Worm (Caenorhabditis elegans) whole organism, early embryonic: ENCODE data around the gene W09C2.7.

Experiments used
- B0310.2 ChIP-seq: sonication (generic microtip); optimal IDR thresholded peaks from 2 replicates; lab custom pipeline; 2016; ENCODE audit warnings: mild to moderate bottlenecking, missing genetic modification characterization, missing compliant biosample characterization
- F13C5.2 ChIP-seq: sonication (generic microtip); optimal IDR thresholded peaks from 2 replicates; lab custom pipeline; 2017; ENCODE audit warnings: mild to moderate bottlenecking, missing genetic modification characterization, inconsistent platforms, missing compliant biosample characterization
- aly-1 ChIP-seq: sonication (generic microtip); optimal IDR thresholded peaks from 2 replicates; lab custom pipeline; 2016; ENCODE audit warnings: missing genetic modification characterization, missing compliant biosample characterization
- ama-1 ChIP-seq: fragments of 150-350 bp; optimal IDR thresholded peaks from 2 replicates; lab custom pipeline; 2014
- ceh-13 ChIP-seq: fragments of 200-800 bp; sonication (Bioruptor generic); optimal IDR thresholded peaks from 2 replicates; lab custom pipeline; 2018; ENCODE audit warnings: mild to moderate bottlenecking, missing genetic modification characterization, missing compliant biosample characterization
- ceh-36 ChIP-seq: sonication (generic microtip); optimal IDR thresholded peaks from 2 replicates; lab custom pipeline; 2016; ENCODE audit warnings: missing genetic modification characterization, inconsistent platforms, missing compliant biosample characterization
- ets-7 ChIP-seq: sonication (generic microtip); optimal IDR thresholded peaks from 2 replicates; lab custom pipeline; 2016; ENCODE audit warnings: missing genotype, missing genetic modification characterization, missing compliant biosample characterization
- flt-1 ChIP-seq: fragments of 200-800 bp; sonication (Bioruptor generic); IDR thresholded peaks from 2 replicates; pipeline ENCODE4 v1.3.6; 2022; ENCODE audit warnings: missing genetic modification characterization, missing compliant biosample characterization
- hmbx-1 ChIP-seq: sonication (generic microtip); optimal IDR thresholded peaks from 2 replicates; lab custom pipeline; 2016; ENCODE audit warnings: mild to moderate bottlenecking, missing genetic modification characterization, missing compliant biosample characterization
- hmg-4 ChIP-seq: fragments of 200-800 bp; sonication (Bioruptor generic); optimal IDR thresholded peaks from 2 replicates; lab custom pipeline; 2018; ENCODE audit warnings: mild to moderate bottlenecking, missing genetic modification characterization, missing compliant biosample characterization
- hnd-1 ChIP-seq: sonication (generic microtip); optimal IDR thresholded peaks from 2 replicates; lab custom pipeline; 2016; ENCODE audit warnings: missing genetic modification characterization, missing compliant biosample characterization
- pes-1 ChIP-seq: fragments of 200-800 bp; sonication (Bioruptor generic); IDR thresholded peaks from 2 replicates; pipeline ENCODE4 v1.3.6; 2022; ENCODE audit warnings: missing genetic modification reagents, missing genetic modification characterization, missing compliant biosample characterization
- scrt-1 ChIP-seq: fragments of 200-800 bp; sonication (Bioruptor generic); IDR thresholded peaks from 2 replicates; pipeline ENCODE4 v1.3.6; 2022; ENCODE audit warnings: missing genetic modification characterization, missing compliant biosample characterization
- sea-1 ChIP-seq: fragments of 200-800 bp; sonication (Bioruptor generic); conservative IDR thresholded peaks from 2 replicates; pipeline ENCODE4 v1.3.6; 2022; ENCODE audit warnings: missing genetic modification characterization, missing compliant biosample characterization
- tbx-11 ChIP-seq: fragments of 200-800 bp; sonication (Bioruptor generic); IDR thresholded peaks from 2 replicates; pipeline ENCODE4 v1.3.6; 2022; ENCODE audit warnings: missing genetic modification characterization, missing compliant biosample characterization
- tbx-37 ChIP-seq: fragments of 200-800 bp; sonication (Bioruptor generic); conservative IDR thresholded peaks from 2 replicates; pipeline ENCODE4 v1.3.6; 2022; ENCODE audit warnings: missing genetic modification reagents, missing genetic modification characterization, missing compliant biosample characterization
- tra-4 ChIP-seq: sonication (generic microtip); optimal IDR thresholded peaks from 2 replicates; lab custom pipeline; 2017; ENCODE audit warnings: missing genetic modification characterization, missing compliant biosample characterization

The W09C2.7 gene

ce11 chrIV:9657753-9658152 lies 35.6 kb upstream of the W09C2.7 start, which contains the start of gene acc-1:
Gene acc-1, plus strand, starts transcription at chrIV:9658053.
- no peak for TF ChIP-seq sea-1 (GFP tag; lab: Robert Waterston, UW)
- TF ChIP-seq ama-1 = no peak
- no peak for TF ChIP-seq ets-7
- TF ChIP-seq F13C5.2 (tag; lab: Kevin White, UChicago) = no peak
- TF ChIP-seq tbx-37 (GFP tag; lab: Robert Waterston, UW) = no peak
- no peak for TF ChIP-seq ceh-36 (tag; lab: Kevin White, UChicago)
- no peak for TF ChIP-seq tbx-11 (GFP tag; lab: Robert Waterston, UW)

ce11 chrIV:9655556-9655955 lies 33.4 kb upstream of the W09C2.7 start:
- TF ChIP-seq hmg-4 (GFP tag; lab: Kevin White, UChicago) (no peak), ceh-13 (GFP tag; lab: Kevin White, UChicago) (no peak)

- TF ChIP-seq pes-1 (GFP tag; lab: Robert Waterston, UW) (no peak), tra-4 (tag; lab: Kevin White, UChicago) (no peak), ceh-36 (tag; lab: Kevin White, UChicago) (no peak), B0310.2 (tag; lab: Kevin White, UChicago) (no peak), ceh-13 (GFP tag; lab: Kevin White, UChicago) (no peak), scrt-1 (GFP tag; lab: Robert Waterston, UW) (no peak), tbx-37 (GFP tag; lab: Robert Waterston, UW) (no peak), flt-1 (GFP tag; lab: Robert Waterston, UW) (no peak), ama-1 (no peak), hnd-1 (no peak), sea-1 (GFP tag; lab: Robert Waterston, UW) (no peak), aly-1 (tag; lab: Kevin White, UChicago) (no peak), F13C5.2 (tag; lab: Kevin White, UChicago) (no peak), ets-7 (no peak), hmbx-1 (tag; lab: Kevin White, UChicago) (no peak)
These were observed 31.8 kb upstream of the W09C2.7 start, which contains the start of gene F58G6.7 for ce11 chrIV:9654017-9654416. Gene F58G6.7, plus strand, starts transcription at chrIV:9654317.

ce11 chrIV:9653184-9653583 lies 31.0 kb upstream of the W09C2.7 start, which contains the start of gene F58G6.3:
Gene F58G6.3, plus strand, starts transcription at chrIV:9653535.
- TF ChIP-seq B0310.2 (tag; lab: Kevin White, UChicago) = no peak
- TF ChIP-seq ceh-36 (tag; lab: Kevin White, UChicago) = no peak
- no peak for TF ChIP-seq hmg-4 (GFP tag; lab: Kevin White, UChicago)
- TF ChIP-seq tbx-37 (GFP tag; lab: Robert Waterston, UW) = no peak
- TF ChIP-seq ama-1 = no peak
- TF ChIP-seq flt-1 (GFP tag; lab: Robert Waterston, UW) = no peak
- TF ChIP-seq hmbx-1 (tag; lab: Kevin White, UChicago) = no peak
- no peak for TF ChIP-seq aly-1 (tag; lab: Kevin White, UChicago)
- TF ChIP-seq tbx-11 (GFP tag; lab: Robert Waterston, UW) = no peak
- no peak for TF ChIP-seq tra-4 (tag; lab: Kevin White, UChicago)
- no peak for TF ChIP-seq F13C5.2 (tag; lab: Kevin White, UChicago)
- TF ChIP-seq sea-1 (GFP tag; lab: Robert Waterston, UW) = no peak
- TF ChIP-seq ets-7 = no peak
- no peak for TF ChIP-seq scrt-1 (GFP tag; lab: Robert Waterston, UW)
- no peak for TF ChIP-seq ceh-13 (GFP tag; lab: Kevin White, UChicago)
- TF ChIP-seq pes-1 (GFP tag; lab: Robert Waterston, UW) = no peak

DNA sequence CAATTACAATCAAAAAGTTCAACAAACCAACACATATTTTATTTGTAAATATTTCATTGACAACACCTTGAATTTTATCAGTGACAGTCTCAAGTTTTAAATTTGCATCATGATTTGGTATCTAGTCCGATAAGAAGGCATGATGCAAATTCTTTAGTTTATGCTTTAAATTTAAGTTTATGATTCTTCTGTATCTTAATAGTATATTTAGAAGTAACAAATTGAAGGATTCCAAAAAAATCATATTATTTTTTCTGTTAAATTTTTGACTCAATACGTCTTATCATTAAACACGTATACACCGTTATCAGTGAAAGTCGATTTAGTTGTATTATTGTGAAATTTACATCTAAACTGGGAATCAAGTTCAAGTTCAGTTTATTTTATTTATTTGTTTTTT lies 29.1 kb upstream of the W09C2.7 start, which contains the start of gene chca-1:
Gene chca-1, plus strand, starts transcription at position 161 of the 400 bp plus-strand sequence.
- TF ChIP-seq ceh-13 (GFP tag; lab: Kevin White, UChicago) (no peak), ets-7 (no peak), aly-1 (tag; lab: Kevin White, UChicago) (no peak), flt-1 (GFP tag; lab: Robert Waterston, UW) (no peak), hmg-4 (GFP tag; lab: Kevin White, UChicago) (no peak)

DNA sequence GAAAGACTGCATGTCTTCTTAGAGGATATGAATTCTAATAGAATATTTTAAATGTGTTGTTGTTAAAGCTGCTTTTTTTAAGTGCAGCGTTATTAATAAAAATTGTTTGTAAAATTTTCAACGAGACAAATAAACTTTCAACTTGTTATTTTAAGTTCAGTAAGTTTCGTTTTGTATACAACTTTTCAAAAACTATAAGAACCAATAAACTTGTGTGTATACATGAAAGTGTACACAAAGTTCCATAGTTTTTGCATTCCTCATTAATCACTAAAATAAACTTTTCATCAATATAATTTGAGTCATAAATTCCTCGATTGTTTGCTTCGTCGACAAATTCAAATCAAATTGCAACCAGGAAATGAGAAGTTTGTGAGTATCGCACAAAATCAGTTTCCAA lies 26.5 kb upstream of the W09C2.7 start, which contains the start of gene srm-3:
Gene srm-3, plus strand, starts transcription at position 301 of the 400 bp plus-strand sequence.
- no peak for TF ChIP-seq sea-1 (GFP tag; lab: Robert Waterston, UW)

ce11 chrIV:9647789-9648361 lies 25.7 kb upstream of the W09C2.7 start, which contains the start of gene amph-1:
Gene amph-1, minus strand, starts transcription at chrIV:9647873.
- no peak for TF ChIP-seq hnd-1
- TF ChIP-seq F13C5.2 (tag; lab: Kevin White, UChicago) = peak; percentile 1
- no peak for TF ChIP-seq tbx-11 (GFP tag; lab: Robert Waterston, UW)

ce11 chrIV:9643188-9643587 lies 21.0 kb upstream of the W09C2.7 start, which contains the start of gene degl-2:
Gene degl-2, plus strand, starts transcription at chrIV:9643488.
- TF ChIP-seq B0310.2 (tag; lab: Kevin White, UChicago) = no peak
- no peak for TF ChIP-seq flt-1 (GFP tag; lab: Robert Waterston, UW)
- no peak for TF ChIP-seq ets-7

- no peak for TF ChIP-seq tra-4 (tag; lab: Kevin White, UChicago)
- TF ChIP-seq pes-1 (GFP tag; lab: Robert Waterston, UW) = no peak
- no peak for TF ChIP-seq ceh-13 (GFP tag; lab: Kevin White, UChicago)
- no peak for TF ChIP-seq B0310.2 (tag; lab: Kevin White, UChicago)
- TF ChIP-seq scrt-1 (GFP tag; lab: Robert Waterston, UW) = no peak
- TF ChIP-seq ama-1 = no peak
- TF ChIP-seq ceh-36 (tag; lab: Kevin White, UChicago) = no peak
- TF ChIP-seq flt-1 (GFP tag; lab: Robert Waterston, UW) = no peak
- TF ChIP-seq tbx-37 (GFP tag; lab: Robert Waterston, UW) = no peak
- no peak for TF ChIP-seq sea-1 (GFP tag; lab: Robert Waterston, UW)
- no peak for TF ChIP-seq hmbx-1 (tag; lab: Kevin White, UChicago)
- TF ChIP-seq F13C5.2 (tag; lab: Kevin White, UChicago) = no peak
- no peak for TF ChIP-seq tbx-11 (GFP tag; lab: Robert Waterston, UW)
- no peak for TF ChIP-seq ets-7
- no peak for TF ChIP-seq aly-1 (tag; lab: Kevin White, UChicago)
These were observed 19.8 kb upstream of the W09C2.7 start, which contains the start of gene del-2 for ce11 chrIV:9641925-9642324. Gene del-2, minus strand, starts transcription at chrIV:9642025.
